Worm (Caenorhabditis elegans): ENCODE results near the gene F56F11.4.

DNA sequence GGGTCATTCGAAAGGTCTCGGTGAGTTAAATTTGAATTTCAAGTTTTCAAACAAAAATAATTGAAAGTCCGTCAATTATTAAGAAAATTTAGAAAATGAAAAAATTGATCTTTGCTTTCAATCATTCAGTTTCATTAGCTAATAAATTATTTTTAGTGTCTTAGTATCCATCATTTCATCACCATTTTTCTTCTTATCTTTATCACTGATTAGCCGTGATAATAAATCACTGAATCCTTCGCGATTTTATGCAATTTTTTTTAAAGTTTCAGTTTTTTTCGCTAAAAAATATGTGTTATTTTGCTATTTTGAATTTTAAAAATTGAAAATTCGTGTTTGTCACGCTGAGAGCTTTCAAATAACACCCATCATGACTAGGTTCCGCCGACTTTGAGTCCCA lies 13.0 kb downstream of the F56F11.4 start:
- TF ChIP-seq pes-1 (GFP tag; IDR thresholded peaks at IDR 0.05) (no peak), sea-1 (GFP tag; conservative IDR thresholded peaks at IDR 0.05) (no peak), hnd-1 (tag; optimal IDR thresholded peaks at IDR 0.05) (no peak), ama-1 (optimal IDR thresholded peaks at IDR 0.05) (no peak), tbx-37 (GFP tag; conservative IDR thresholded peaks at IDR 0.05) (no peak), scrt-1 (GFP tag; IDR thresholded peaks at IDR 0.05) (no peak)

Data from whole organism, early embryonic.